Fruit fly (Drosophila melanogaster): ENCODE data around the gene CG32071.

The CG32071 gene

dm6 chr3L:11118627-11119395 is 15.1 kb upstream of the CG32071 start (continued):
- TF ChIP-seq tup (GFP tag; optimal IDR thresholded peaks at IDR 0.05) (peak; percentile 31), bcd (GFP tag; optimal IDR thresholded peaks at IDR 0.05) (no peak), gsb-n (tag; optimal IDR thresholded peaks at IDR 0.05) (peak; percentile 57), hbn (GFP tag; IDR thresholded peaks at IDR 0.05; ENCODE audit: partially characterized antibody) (0 out of 2 replicates have a peak, but pooled peaks have one; percentile 35), crp (GFP tag; optimal IDR thresholded peaks at IDR 0.05) (peak in 1 of 2 experiments; percentile 32), CG3726 (GFP tag; IDR thresholded peaks at IDR 0.05) (no peak), CG4404 (GFP tag; IDR thresholded peaks at IDR 0.05) (peak; percentile 25; the same call in 1 of the 2 replicates), CG3281 (GFP tag; optimal IDR thresholded peaks at IDR 0.05) (peak; percentile 74), Nf-YC (tag; optimal IDR thresholded peaks at IDR 0.05) (peak; percentile 24), pnt (GFP tag; optimal IDR thresholded peaks at IDR 0.05) (peak; percentile 48), CG11247 (GFP tag; IDR thresholded peaks at IDR 0.05) (0 out of 2 replicates have a peak, but pooled peaks have one; percentile 27), H2.0 (GFP tag; IDR thresholded peaks at IDR 0.05) (peak; percentile 57; the same call in 1 of the 2 replicates), CG6683 (GFP tag; optimal IDR thresholded peaks at IDR 0.05) (peak; percentile 77), disco-r (GFP tag; optimal IDR thresholded peaks at IDR 0.05) (peak; percentile 76), btn (GFP tag; optimal IDR thresholded peaks at IDR 0.05) (peak; percentile 25), Ada2b (GFP tag; IDR thresholded peaks at IDR 0.05) (no peak), peb (GFP tag; IDR thresholded peaks at IDR 0.05) (no peak), YL-1 (GFP tag; optimal IDR thresholded peaks at IDR 0.05) (peak; percentile 91), hth (optimal IDR thresholded peaks at IDR 0.05) (no peak), zf30C (GFP tag; optimal IDR thresholded peaks at IDR 0.05) (peak; percentile 51), CG30403 (GFP tag; optimal IDR thresholded peaks at IDR 0.05) (peak; percentile 17), CG7928 (GFP tag; optimal IDR thresholded peaks at IDR 0.05) (no peak), knrl (GFP tag; IDR thresholded peaks at IDR 0.05; ENCODE audit: partially characterized antibody) (no peak), CG5245 (GFP tag; optimal IDR thresholded peaks at IDR 0.05) (peak; percentile 45), run (tag; optimal IDR thresholded peaks at IDR 0.05) (peak; percentile 63), slp2 (GFP tag; optimal IDR thresholded peaks at IDR 0.05) (peak; percentile 52), Tbp (GFP tag; optimal IDR thresholded peaks at IDR 0.05) (no peak), lola (GFP tag; optimal IDR thresholded peaks at IDR 0.05) (peak in 1 of 3 experiments; percentile 18), CG3995 (GFP tag; optimal IDR thresholded peaks at IDR 0.05) (no peak), hkb (optimal IDR thresholded peaks at IDR 0.05) (no peak), hkb (GFP tag; IDR thresholded peaks at IDR 0.05) (peak; percentile 85), CG17829 (tag; optimal IDR thresholded peaks at IDR 0.05) (peak; percentile 50), CG33557 (GFP tag; optimal IDR thresholded peaks at IDR 0.05) (peak; percentile 85), Adf1 (GFP tag; IDR thresholded peaks at IDR 0.05) (peak; percentile 77), gce (GFP tag; IDR thresholded peaks at IDR 0.05) (0 out of 3 replicates have a peak, but pooled peaks have one; percentile 47), CG8281 (tag; optimal IDR thresholded peaks at IDR 0.05) (peak; percentile 64), sug (tag; optimal IDR thresholded peaks at IDR 0.05) (peak; percentile 85), Chrac-16 (GFP tag; optimal IDR thresholded peaks at IDR 0.05) (no peak), Mrtf (GFP tag; IDR thresholded peaks at IDR 0.05) (no peak), sima (GFP tag; optimal IDR thresholded peaks at IDR 0.05) (no peak), ab (GFP tag; optimal IDR thresholded peaks at IDR 0.05) (no peak), CG2120 (GFP tag; optimal IDR thresholded peaks at IDR 0.05) (peak; percentile 56), abd-A (tag; optimal IDR thresholded peaks at IDR 0.05) (peak; percentile 98), eyg (GFP tag; optimal IDR thresholded peaks at IDR 0.05) (peak; percentile 33), zen (tag; optimal IDR thresholded peaks at IDR 0.05) (peak; percentile 31), ac (GFP tag; optimal IDR thresholded peaks at IDR 0.05) (peak; percentile 70), wek (GFP tag; optimal IDR thresholded peaks at IDR 0.05) (peak; percentile 87), Myb (GFP tag; optimal IDR thresholded peaks at IDR 0.05) (peak; percentile 37), ssp (GFP tag; IDR thresholded peaks at IDR 0.05) (no peak), gcm2 (GFP tag; optimal IDR thresholded peaks at IDR 0.05) (peak; percentile 60)

Data from whole organism, embryonic.